Worm (Caenorhabditis elegans) whole organism, mixed stage, embryonic: Measurements from ENCODE around the gene pals-38.

Experiments used
- ceh-43 ChIP-seq: fragments of 200-800 bp; sonication (Bioruptor generic); optimal IDR thresholded peaks from 2 replicates; lab custom pipeline; 2018; ENCODE audit warnings: mild to moderate bottlenecking, missing genetic modification characterization, moderate library complexity, missing compliant biosample characterization
- nhr-28 ChIP-seq: fragments of 150-350 bp; optimal IDR thresholded peaks from 2 replicates; lab custom pipeline; 2014; ENCODE audit warnings: missing biosample characterization, missing genetic modification characterization
- snpc-4 ChIP-seq: fragments of 150-350 bp; optimal IDR thresholded peaks from 2 replicates; lab custom pipeline; 2014; ENCODE audit warnings: missing biosample characterization, missing genetic modification characterization

- TF ChIP-seq nhr-28, result no peak
- no peak for TF ChIP-seq snpc-4
- no peak for TF ChIP-seq ceh-43
These were observed 5.4 kb downstream of the pals-38 start, which contains the start of gene pals-37 for ce11 chrV:12441420-12441819.
